Worm (Caenorhabditis elegans) whole organism, young adult: ENCODE measurements around the gene F52G3.8.

Experiments used
- bed-1 ChIP-seq: fragments of 200-800 bp; sonication (Bioruptor generic); IDR thresholded peaks from 2 replicates; pipeline ENCODE4 v1.3.6; 2022; ENCODE audit warnings: missing genetic modification reagents, missing genetic modification characterization, missing compliant biosample characterization
- ccch-3 ChIP-seq: fragments of 200-800 bp; sonication (Bioruptor generic); optimal IDR thresholded peaks from 2 replicates; lab custom pipeline; 2018; ENCODE audit warnings: mild to moderate bottlenecking, missing genetic modification characterization, missing compliant biosample characterization
- efl-1 ChIP-seq: fragments of 150-350 bp; optimal IDR thresholded peaks from 2 replicates; lab custom pipeline; 2014; ENCODE audit warnings: missing biosample characterization, missing genetic modification reagents, missing genetic modification characterization
- madf-6 ChIP-seq: fragments of 200-800 bp; sonication (Bioruptor generic); IDR thresholded peaks from 2 replicates; pipeline ENCODE4 v1.3.6; 2022; ENCODE audit warnings: missing genetic modification reagents, missing genetic modification characterization, missing compliant biosample characterization
- nhr-120 ChIP-seq: fragments of 200-800 bp; sonication (Bioruptor generic); IDR thresholded peaks from 2 replicates; pipeline ENCODE4 v1.3.6; 2022; ENCODE audit warnings: missing genetic modification characterization, missing compliant biosample characterization
- pha-4 ChIP-seq: fragments of 150-350 bp; sonication (generic microtip); optimal IDR thresholded peaks from 2 replicates; lab custom pipeline; 2014; ENCODE audit warnings: missing biosample characterization, missing genetic modification reagents, missing genetic modification characterization
- snpc-4 ChIP-seq, 5 experiments: fragments of 150-350 bp in 1 of 5; sonication (generic microtip) in 4 of 5; optimal IDR thresholded peaks; 2 replicates each; lab custom pipeline; 2014 to 2018; ENCODE audit warnings: missing genetic modification characterization in 5 of 5, missing biosample characterization in 3 of 5, antibody characterized with exemption in 2 of 5, mild to moderate bottlenecking in 2 of 5, missing compliant biosample characterization in 2 of 5, missing genotype in 2 of 5, moderate library complexity in 2 of 5, missing genetic modification reagents in 1 of 5
- unc-62 ChIP-seq: fragments of 150-350 bp; optimal IDR thresholded peaks from 2 replicates; lab custom pipeline; 2014; ENCODE audit warnings: missing biosample characterization, missing genetic modification reagents, missing genetic modification characterization

DNA sequence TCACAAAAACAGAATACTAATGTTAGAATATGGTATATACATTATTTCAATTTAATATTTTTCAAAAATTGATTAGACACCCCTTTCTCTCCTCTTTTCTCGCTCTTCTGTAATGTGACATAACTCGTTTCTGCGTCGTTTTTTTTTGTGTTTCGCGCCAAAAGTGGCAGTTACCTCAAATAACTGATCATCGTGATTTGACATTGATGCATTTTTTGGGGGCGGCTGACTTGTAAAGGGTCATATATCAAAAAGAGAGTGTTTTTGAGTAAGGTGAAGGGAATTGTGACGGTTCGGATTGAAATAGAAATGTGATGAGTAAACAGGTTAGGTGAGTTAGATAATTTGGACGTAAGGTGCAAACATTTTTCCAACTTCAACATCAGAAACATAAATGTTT, 45.2 kb upstream of the F52G3.8 start:
- TF ChIP-seq madf-6 (no peak), ccch-3 (GFP tag; lab: Kevin White, UChicago) (no peak), unc-62 (GFP tag; lab: Kevin White, UChicago) (no peak), bed-1 (GFP tag; lab: Robert Waterston, UW) (no peak), snpc-4 (GFP tag; optimal IDR thresholded peaks at IDR 0.05; lab: Kevin White, UChicago) (no peak), snpc-4 (tag; optimal IDR thresholded peaks at IDR 0.05; lab: Kevin White, UChicago) (no peak), efl-1 (GFP tag; lab: Kevin White, UChicago) (no peak), pha-4 (tag; lab: Kevin White, UChicago) (no peak), nhr-120 (GFP tag; lab: Robert Waterston, UW) (no peak)
